Worm (Caenorhabditis elegans): ENCODE data around the gene fan-1.

ce11 chrIV:6519593-6519992 is 28.9 kb upstream of the fan-1 start, which contains the start of gene C01G5.9:
- TF ChIP-seq nhr-77 (tag; optimal IDR thresholded peaks at IDR 0.05) = no peak
- no peak for TF ChIP-seq aly-2 (tag; optimal IDR thresholded peaks at IDR 0.05)
- TF ChIP-seq nfya-1 (tag; optimal IDR thresholded peaks at IDR 0.05; ENCODE audit: insufficient read depth) = no peak
